Worm (Caenorhabditis elegans): ENCODE results near the gene far-2.
A peak's percentile ranks its signal among the peaks of the same experiment; 100 is the strongest.

far-2 gene

ce11 chrIII:9112479-9112878, 30.9 kb downstream of the far-2 start (continued):
- TF ChIP-seq K09A11.1 (tag; optimal IDR thresholded peaks at IDR 0.05; ENCODE audit: insufficient read depth) (no peak), fax-1 (tag; optimal IDR thresholded peaks at IDR 0.05) (no peak), ceh-19 (GFP tag; optimal IDR thresholded peaks at IDR 0.05) (no peak), madf-2 (tag; optimal IDR thresholded peaks at IDR 0.05) (peak; percentile 5), ceh-34 (tag; optimal IDR thresholded peaks at IDR 0.05) (peak; percentile 49), odd-2 (tag; optimal IDR thresholded peaks at IDR 0.05) (no peak), ceh-2 (tag; optimal IDR thresholded peaks at IDR 0.05) (no peak), dmd-4 (tag; optimal IDR thresholded peaks at IDR 0.05; ENCODE audit: borderline replicate concordance) (no peak), ceh-30 (tag; optimal IDR thresholded peaks at IDR 0.05) (no peak), C38D4.7 (GFP tag; optimal IDR thresholded peaks at IDR 0.05) (no peak), ttx-3 (tag; optimal IDR thresholded peaks at IDR 0.05) (no peak)

ce11 chrIII:9114076-9114475, 32.4 kb downstream of the far-2 start:
- TF ChIP-seq ztf-16 (tag; optimal IDR thresholded peaks at IDR 0.05) (no peak), ceh-2 (tag; optimal IDR thresholded peaks at IDR 0.05) (no peak), sox-2 (GFP tag; IDR thresholded peaks at IDR 0.05) (no peak), rnt-1 (tag; optimal IDR thresholded peaks at IDR 0.05) (no peak), npax-4 (tag; optimal IDR thresholded peaks at IDR 0.05) (no peak), odd-2 (tag; optimal IDR thresholded peaks at IDR 0.05) (no peak), C08G9.2 (tag; optimal IDR thresholded peaks at IDR 0.05) (no peak), ets-4 (tag; optimal IDR thresholded peaks at IDR 0.05) (no peak), tbx-7 (tag; optimal IDR thresholded peaks at IDR 0.05) (no peak), unc-42 (tag; optimal IDR thresholded peaks at IDR 0.05) (no peak), ceh-18 (tag; optimal IDR thresholded peaks at IDR 0.05) (no peak), F13H6.1 (tag; optimal IDR thresholded peaks at IDR 0.05) (no peak)

ce11 chrIII:9114649-9115048, 33.0 kb downstream of the far-2 start, which contains the start of gene ZK512.1:
Gene ZK512.1 (plus strand): TSS chrIII:9114949.
- peak; percentile 38 for TF ChIP-seq ceh-2 (tag; optimal IDR thresholded peaks at IDR 0.05)
- peak; percentile 37 for TF ChIP-seq tbx-2 (tag; optimal IDR thresholded peaks at IDR 0.05)
- peak; percentile 0 for TF ChIP-seq sdc-2 (tag; optimal IDR thresholded peaks at IDR 0.05)
- TF ChIP-seq pqm-1 (tag; optimal IDR thresholded peaks at IDR 0.05): no peak
- TF ChIP-seq ceh-34 (tag; optimal IDR thresholded peaks at IDR 0.05): peak; percentile 3
- no peak for TF ChIP-seq hlh-13 (GFP tag; optimal IDR thresholded peaks at IDR 0.05)

- TF ChIP-seq odd-2 (tag; optimal IDR thresholded peaks at IDR 0.05) (no peak), zip-5 (tag; optimal IDR thresholded peaks at IDR 0.05) (no peak), rnt-1 (tag; optimal IDR thresholded peaks at IDR 0.05) (no peak), pha-4 (tag; optimal IDR thresholded peaks at IDR 0.05) (no peak), fkh-6 (tag; optimal IDR thresholded peaks at IDR 0.05) (no peak), unc-42 (tag; optimal IDR thresholded peaks at IDR 0.05) (no peak), elt-2 (tag; optimal IDR thresholded peaks at IDR 0.05) (no peak), ceh-9 (tag; optimal IDR thresholded peaks at IDR 0.05) (no peak), pros-1 (tag; optimal IDR thresholded peaks at IDR 0.05) (no peak), K02D7.2 (tag; optimal IDR thresholded peaks at IDR 0.05) (no peak), ceh-14 (tag; optimal IDR thresholded peaks at IDR 0.05) (no peak), ceh-2 (tag; optimal IDR thresholded peaks at IDR 0.05) (no peak), ref-2 (tag; optimal IDR thresholded peaks at IDR 0.05) (no peak)
Measured at ce11 chrIII:9115745-9116144, 34.1 kb downstream of the far-2 start.

- TF ChIP-seq ceh-18 (tag; optimal IDR thresholded peaks at IDR 0.05) (no peak), mec-3 (tag; optimal IDR thresholded peaks at IDR 0.05; ENCODE audit: borderline replicate concordance) (no peak), ztf-16 (tag; optimal IDR thresholded peaks at IDR 0.05) (no peak), gmeb-2 (tag; optimal IDR thresholded peaks at IDR 0.05) (no peak), ceh-2 (tag; optimal IDR thresholded peaks at IDR 0.05) (no peak), tbx-7 (tag; optimal IDR thresholded peaks at IDR 0.05) (no peak), madf-2 (tag; optimal IDR thresholded peaks at IDR 0.05) (no peak), ama-1 (optimal IDR thresholded peaks at IDR 0.05) (no peak), unc-86 (tag; optimal IDR thresholded peaks at IDR 0.05) (no peak), ceh-45 (GFP tag; IDR thresholded peaks at IDR 0.05) (no peak), ceh-19 (GFP tag; optimal IDR thresholded peaks at IDR 0.05) (no peak), K02D7.2 (tag; optimal IDR thresholded peaks at IDR 0.05) (no peak), npax-4 (tag; optimal IDR thresholded peaks at IDR 0.05) (no peak), dmd-4 (tag; optimal IDR thresholded peaks at IDR 0.05; ENCODE audit: borderline replicate concordance) (no peak), pha-2 (tag; optimal IDR thresholded peaks at IDR 0.05) (no peak)
Measured at ce11 chrIII:9118314-9118850, 36.8 kb downstream of the far-2 start, which contains the start of gene grl-11. Gene grl-11 (minus strand): TSS chrIII:9118364.

Measured in whole organism, late embryonic.